Fruit fly (Drosophila melanogaster): Measurements from ENCODE around the gene CG42464.

DNA sequence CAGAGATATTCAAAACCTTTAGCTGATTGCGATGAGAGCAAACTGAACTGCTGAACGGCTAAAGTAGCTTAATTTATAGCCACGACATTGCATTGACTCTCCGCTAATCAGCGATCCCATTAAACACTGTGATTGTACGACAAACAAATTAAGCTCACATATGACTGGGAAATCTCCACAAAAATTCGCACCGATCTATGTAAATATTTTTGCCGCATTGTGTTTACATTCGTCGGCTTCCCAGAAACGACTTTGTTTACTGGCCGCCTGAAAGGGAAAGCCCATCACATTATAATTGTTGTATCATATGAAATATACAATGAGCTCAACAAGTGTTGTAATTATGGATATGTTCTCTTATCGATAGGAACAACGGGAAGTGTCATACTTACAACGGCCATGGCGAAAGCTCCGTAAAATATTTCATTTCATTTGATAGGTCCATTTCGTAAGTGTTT is 3.9 kb upstream of the CG42464 start, which contains the start of gene CG16713:
- TF ChIP-seq Crg-1 (GFP tag; optimal IDR thresholded peaks at IDR 0.05) (no peak), CG7045 (GFP tag; optimal IDR thresholded peaks at IDR 0.05) (no peak)
